Worm (Caenorhabditis elegans) whole organism, mixed stage, embryonic: ENCODE data around the gene ZK377.15.

Experiments
- M03D4.4 ChIP-seq: sonication (generic microtip); optimal IDR thresholded peaks from 2 replicates; lab custom pipeline; 2017; ENCODE audit warnings: mild to moderate bottlenecking, missing genetic modification characterization, missing compliant biosample characterization
- blmp-1 ChIP-seq: fragments of 150-350 bp; optimal IDR thresholded peaks from 2 replicates; lab custom pipeline; 2014; ENCODE audit warnings: missing biosample characterization, missing genetic modification characterization
- ceh-39 ChIP-seq: fragments of 150-350 bp; optimal IDR thresholded peaks from 2 replicates; lab custom pipeline; 2014; ENCODE audit warnings: missing biosample characterization, missing genetic modification characterization
- ceh-83 ChIP-seq: fragments of 200-800 bp; sonication (Bioruptor generic); optimal IDR thresholded peaks from 2 replicates; lab custom pipeline; 2018; ENCODE audit warnings: mild to moderate bottlenecking, missing genetic modification characterization, missing compliant biosample characterization
- ces-1 ChIP-seq: fragments of 150-350 bp; optimal IDR thresholded peaks from 2 replicates; lab custom pipeline; 2014; ENCODE audit warnings: missing biosample characterization, missing genetic modification reagents, missing genetic modification characterization
- elt-1 ChIP-seq: sonication (generic microtip); optimal IDR thresholded peaks from 2 replicates; lab custom pipeline; 2017; ENCODE audit warnings: missing genetic modification characterization, mild to moderate bottlenecking, missing compliant biosample characterization, antibody characterized with exemption, moderate library complexity, borderline replicate concordance; ENCODE audit not compliant: insufficient read depth
- flh-1 ChIP-seq: fragments of 200-800 bp; sonication (Bioruptor generic); optimal IDR thresholded peaks from 2 replicates; lab custom pipeline; 2018; ENCODE audit warnings: mild to moderate bottlenecking, missing genetic modification characterization, moderate library complexity, missing compliant biosample characterization
- ham-2 ChIP-seq: fragments of 200-800 bp; sonication (Bioruptor generic); optimal IDR thresholded peaks from 2 replicates; lab custom pipeline; 2018; ENCODE audit warnings: mild to moderate bottlenecking, missing genetic modification characterization, missing compliant biosample characterization
- hlh-1 ChIP-seq: fragments of 150-350 bp; optimal IDR thresholded peaks from 2 replicates; lab custom pipeline; 2014; ENCODE audit warnings: missing biosample characterization, missing genetic modification reagents, missing genetic modification characterization
- lin-32 ChIP-seq: fragments of 200-800 bp; sonication (Bioruptor generic); optimal IDR thresholded peaks from 2 replicates; lab custom pipeline; 2018; ENCODE audit warnings: mild to moderate bottlenecking, missing genetic modification characterization, missing compliant biosample characterization
- lsy-2 ChIP-seq: fragments of 150-350 bp; optimal IDR thresholded peaks from 2 replicates; lab custom pipeline; 2014; ENCODE audit warnings: missing biosample characterization, missing genetic modification characterization
- mab-5 ChIP-seq: fragments of 150-350 bp; optimal IDR thresholded peaks from 2 replicates; lab custom pipeline; 2014; ENCODE audit warnings: missing biosample characterization, missing genetic modification characterization
- mep-1 ChIP-seq: fragments of 150-350 bp; optimal IDR thresholded peaks from 2 replicates; lab custom pipeline; 2017; ENCODE audit warnings: missing biosample characterization, missing genetic modification reagents, missing genetic modification characterization, inconsistent platforms
- mls-2 ChIP-seq: sonication (generic microtip); optimal IDR thresholded peaks from 2 replicates; lab custom pipeline; 2016; ENCODE audit warnings: mild to moderate bottlenecking, missing genetic modification characterization, moderate library complexity, missing compliant biosample characterization
- nhr-12 ChIP-seq: fragments of 150-350 bp; optimal IDR thresholded peaks from 2 replicates; lab custom pipeline; 2014; ENCODE audit warnings: missing biosample characterization, missing genetic modification characterization
- nhr-2 ChIP-seq: fragments of 150-350 bp; optimal IDR thresholded peaks from 2 replicates; lab custom pipeline; 2014; ENCODE audit warnings: missing biosample characterization, missing genetic modification characterization
- nhr-237 ChIP-seq: fragments of 150-350 bp; optimal IDR thresholded peaks from 2 replicates; lab custom pipeline; 2014; ENCODE audit warnings: missing biosample characterization, missing genetic modification characterization
- nhr-28 ChIP-seq: fragments of 150-350 bp; optimal IDR thresholded peaks from 2 replicates; lab custom pipeline; 2014; ENCODE audit warnings: missing biosample characterization, missing genetic modification characterization
- nhr-76 ChIP-seq: sonication (generic microtip); optimal IDR thresholded peaks from 2 replicates; lab custom pipeline; 2017; ENCODE audit warnings: missing biosample characterization, missing genetic modification characterization
- pha-4 ChIP-seq: fragments of 150-350 bp; optimal IDR thresholded peaks from 2 replicates; lab custom pipeline; 2018; ENCODE audit warnings: missing biosample characterization, missing genetic modification reagents, missing genetic modification characterization
- sem-2 ChIP-seq: fragments of 200-800 bp; sonication (Bioruptor generic); optimal IDR thresholded peaks from 2 replicates; lab custom pipeline; 2018; ENCODE audit warnings: mild to moderate bottlenecking, missing genetic modification characterization, missing compliant biosample characterization
- snpc-4 ChIP-seq: fragments of 150-350 bp; optimal IDR thresholded peaks from 2 replicates; lab custom pipeline; 2014; ENCODE audit warnings: missing biosample characterization, missing genetic modification characterization
- sptf-1 ChIP-seq: sonication (generic microtip); optimal IDR thresholded peaks from 2 replicates; lab custom pipeline; 2017; ENCODE audit warnings: mild to moderate bottlenecking, missing genetic modification characterization, moderate library complexity, missing compliant biosample characterization
- unc-120 ChIP-seq: sonication (generic microtip); optimal IDR thresholded peaks from 2 replicates; lab custom pipeline; 2017; ENCODE audit warnings: missing genetic modification characterization, missing compliant biosample characterization; ENCODE audit not compliant: poor library complexity, severe bottlenecking
- unc-39 ChIP-seq: fragments of 150-350 bp; optimal IDR thresholded peaks from 2 replicates; lab custom pipeline; 2014; ENCODE audit warnings: missing biosample characterization, missing genetic modification characterization
- unc-62 ChIP-seq: fragments of 150-350 bp; optimal IDR thresholded peaks from 2 replicates; lab custom pipeline; 2014; ENCODE audit warnings: missing biosample characterization, missing genetic modification reagents, missing genetic modification characterization
- zip-8 ChIP-seq: fragments of 150-350 bp; optimal IDR thresholded peaks from 2 replicates; lab custom pipeline; 2014; ENCODE audit warnings: missing biosample characterization, missing genetic modification characterization
- ztf-11 ChIP-seq: fragments of 150-350 bp; optimal IDR thresholded peaks from 2 replicates; lab custom pipeline; 2014; ENCODE audit warnings: missing biosample characterization, missing genetic modification characterization

Gene ZK377.15

DNA sequence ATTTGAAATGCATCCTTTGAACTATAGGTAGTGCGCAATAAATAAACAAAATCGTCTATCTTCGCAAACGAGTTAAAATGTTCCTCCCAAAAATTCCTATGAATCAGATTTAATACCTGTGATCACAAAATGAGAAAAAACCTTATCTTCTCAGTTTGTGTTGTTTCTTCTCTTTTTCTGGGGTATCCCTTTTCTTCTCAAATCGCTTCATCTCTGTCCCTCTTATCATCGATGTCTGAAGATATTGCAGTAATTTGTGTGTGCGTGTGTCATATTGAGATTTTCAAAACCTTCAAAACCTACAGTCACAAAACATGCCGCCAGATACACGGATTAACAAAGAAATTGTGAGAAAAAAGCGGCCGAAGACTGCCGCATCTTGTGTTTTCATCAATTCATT is 30.1 kb upstream of the ZK377.15 start, which contains the start of gene glt-1:
Gene glt-1, plus strand, starts transcription at position 251 of the 400 bp plus-strand sequence.
- TF ChIP-seq ceh-39 = no peak
- no peak for TF ChIP-seq ztf-11 (tag; lab: Kevin White, UChicago)
- TF ChIP-seq unc-62 = no peak
- TF ChIP-seq unc-39 (tag; lab: Kevin White, UChicago) = no peak
- no peak for TF ChIP-seq pha-4 (tag; lab: Kevin White, UChicago)
- TF ChIP-seq mls-2 (tag; lab: Kevin White, UChicago) = no peak
- no peak for TF ChIP-seq ces-1 (GFP tag; lab: Kevin White, UChicago)
- TF ChIP-seq nhr-28 (tag; lab: Kevin White, UChicago) = no peak
- TF ChIP-seq sptf-1 = no peak
- TF ChIP-seq M03D4.4 (tag; lab: Kevin White, UChicago) = no peak
- no peak for TF ChIP-seq sem-2
- TF ChIP-seq nhr-12 (tag; lab: Kevin White, UChicago) = no peak
- no peak for TF ChIP-seq nhr-76
- no peak for TF ChIP-seq snpc-4 (tag; lab: Kevin White, UChicago)
- no peak for TF ChIP-seq elt-1 (tag; lab: Kevin White, UChicago)
- no peak for TF ChIP-seq hlh-1 (tag; lab: Kevin White, UChicago)
- no peak for TF ChIP-seq lin-32

DNA sequence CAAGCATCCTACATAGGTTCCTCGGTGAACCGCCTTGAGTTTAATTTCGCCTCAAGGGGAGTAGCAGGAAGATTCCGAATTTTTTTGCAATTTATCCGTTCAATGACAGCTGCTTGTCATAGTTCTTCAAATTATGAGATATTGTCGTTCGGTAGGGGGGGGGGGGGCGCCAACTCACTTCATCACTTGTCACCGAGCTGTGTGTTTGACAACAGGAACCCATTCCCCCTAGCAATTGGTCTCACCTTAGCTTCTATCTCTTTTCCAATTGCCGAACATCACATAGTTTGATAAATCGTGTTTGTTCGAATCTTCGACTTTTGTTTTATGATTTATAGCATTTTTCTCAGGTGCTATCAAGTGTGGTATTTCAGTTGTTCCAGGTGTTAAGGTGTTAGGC is 28.9 kb upstream of the ZK377.15 start:
- no peak for TF ChIP-seq ceh-83 (GFP tag; lab: Kevin White, UChicago)
- TF ChIP-seq hlh-1 (tag; lab: Kevin White, UChicago) = peak; percentile 36
- peak; percentile 79 for TF ChIP-seq unc-62

ce11 chrX:3492431-3492830 is 26.7 kb upstream of the ZK377.15 start:
- no peak for TF ChIP-seq lsy-2 (tag; lab: Kevin White, UChicago)
- TF ChIP-seq nhr-12 (tag; lab: Kevin White, UChicago) = no peak
- no peak for TF ChIP-seq nhr-28 (tag; lab: Kevin White, UChicago)
- TF ChIP-seq unc-120 (tag; lab: Kevin White, UChicago) = no peak
- no peak for TF ChIP-seq ceh-83 (GFP tag; lab: Kevin White, UChicago)
- TF ChIP-seq pha-4 (tag; lab: Kevin White, UChicago) = no peak
- TF ChIP-seq snpc-4 (tag; lab: Kevin White, UChicago) = no peak
- TF ChIP-seq unc-39 (tag; lab: Kevin White, UChicago) = no peak
- no peak for TF ChIP-seq ham-2 (GFP tag; lab: Kevin White, UChicago)
- TF ChIP-seq nhr-2 (tag; lab: Kevin White, UChicago) = no peak
- TF ChIP-seq flh-1 (GFP tag; lab: Kevin White, UChicago) = no peak

DNA sequence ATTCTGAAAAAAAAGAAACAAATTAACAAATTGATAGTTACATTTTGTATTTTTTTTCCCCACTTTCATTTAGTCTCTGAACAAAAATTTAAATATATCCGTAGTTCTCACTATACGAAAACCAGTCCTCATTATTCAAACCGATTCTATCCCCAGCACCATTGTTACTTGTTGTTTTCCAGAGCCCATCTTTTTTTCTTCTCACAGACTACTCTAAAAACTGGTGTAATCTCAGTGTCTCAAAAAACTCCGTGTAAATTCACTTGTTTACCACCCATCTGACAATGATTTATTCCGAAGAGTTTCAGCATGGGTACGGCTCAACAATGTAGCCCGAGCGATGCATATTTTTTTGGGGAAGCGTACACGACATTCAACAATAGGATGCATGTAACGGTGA is 23.3 kb upstream of the ZK377.15 start, which contains the start of gene C12D12.3:
Gene C12D12.3, plus strand, starts transcription at position 301 of the 400 bp plus-strand sequence.
- TF ChIP-seq nhr-76 = no peak
- no peak for TF ChIP-seq sem-2
- TF ChIP-seq elt-1 (tag; lab: Kevin White, UChicago) = no peak
- TF ChIP-seq zip-8 (tag; lab: Kevin White, UChicago) = no peak
- TF ChIP-seq unc-39 (tag; lab: Kevin White, UChicago) = no peak
- no peak for TF ChIP-seq ham-2 (GFP tag; lab: Kevin White, UChicago)
- TF ChIP-seq, all 35 proteins: peak for 0

DNA sequence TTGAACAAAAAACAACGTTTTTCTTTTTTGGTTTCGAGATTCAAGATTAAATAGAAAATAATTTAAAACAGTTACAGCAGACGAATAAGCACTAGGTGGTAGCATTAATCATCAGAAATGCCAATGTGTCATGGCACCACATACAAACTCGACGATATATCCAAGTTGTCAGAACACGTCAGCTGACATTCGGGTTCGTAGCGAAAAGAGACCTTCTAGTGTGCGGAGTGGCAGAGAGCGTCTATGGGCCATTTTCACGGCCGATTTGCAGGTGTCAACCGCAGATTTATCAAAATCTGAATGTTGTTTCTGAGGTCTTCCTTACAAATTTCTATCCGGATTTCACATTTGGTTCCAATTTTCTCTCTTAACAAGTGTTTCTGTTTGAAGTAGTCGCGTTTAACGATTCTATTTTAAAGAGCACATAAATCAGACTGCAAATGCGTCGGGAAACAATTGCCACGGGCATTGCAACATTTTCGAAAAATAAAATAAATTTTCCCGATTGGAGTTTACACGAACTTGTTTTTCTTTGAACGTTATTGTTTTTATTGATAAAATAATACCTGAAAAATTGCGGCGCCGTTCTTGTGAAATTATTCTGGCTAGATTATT is 22.5 kb upstream of the ZK377.15 start:
- peak; percentile 88 for TF ChIP-seq unc-62
- TF ChIP-seq ceh-39 = no peak
- peak; percentile 2 for TF ChIP-seq mab-5 (tag; lab: Kevin White, UChicago)
- TF ChIP-seq pha-4 (tag; lab: Kevin White, UChicago) = no peak
- TF ChIP-seq lsy-2 (tag; lab: Kevin White, UChicago) = no peak
- TF ChIP-seq unc-39 (tag; lab: Kevin White, UChicago) = no peak
- peak; percentile 92 for TF ChIP-seq hlh-1 (tag; lab: Kevin White, UChicago)
- no peak for TF ChIP-seq nhr-76
- TF ChIP-seq mep-1 (tag; lab: Kevin White, UChicago) = no peak
- no peak for TF ChIP-seq M03D4.4 (tag; lab: Kevin White, UChicago)
- no peak for TF ChIP-seq nhr-237
- TF ChIP-seq elt-1 (tag; lab: Kevin White, UChicago) = no peak
- no peak for TF ChIP-seq blmp-1
- peak; percentile 59 for TF ChIP-seq unc-120 (tag; lab: Kevin White, UChicago)
- TF ChIP-seq snpc-4 (tag; lab: Kevin White, UChicago) = no peak
- TF ChIP-seq ces-1 (GFP tag; lab: Kevin White, UChicago) = no peak
- TF ChIP-seq mls-2 (tag; lab: Kevin White, UChicago) = no peak
- no peak for TF ChIP-seq ham-2 (GFP tag; lab: Kevin White, UChicago)
